Fruit fly (Drosophila melanogaster): Measurements from ENCODE around the gene CG43102.
A peak's percentile ranks its signal among the peaks of the same experiment; 100 is the strongest.

DNA sequence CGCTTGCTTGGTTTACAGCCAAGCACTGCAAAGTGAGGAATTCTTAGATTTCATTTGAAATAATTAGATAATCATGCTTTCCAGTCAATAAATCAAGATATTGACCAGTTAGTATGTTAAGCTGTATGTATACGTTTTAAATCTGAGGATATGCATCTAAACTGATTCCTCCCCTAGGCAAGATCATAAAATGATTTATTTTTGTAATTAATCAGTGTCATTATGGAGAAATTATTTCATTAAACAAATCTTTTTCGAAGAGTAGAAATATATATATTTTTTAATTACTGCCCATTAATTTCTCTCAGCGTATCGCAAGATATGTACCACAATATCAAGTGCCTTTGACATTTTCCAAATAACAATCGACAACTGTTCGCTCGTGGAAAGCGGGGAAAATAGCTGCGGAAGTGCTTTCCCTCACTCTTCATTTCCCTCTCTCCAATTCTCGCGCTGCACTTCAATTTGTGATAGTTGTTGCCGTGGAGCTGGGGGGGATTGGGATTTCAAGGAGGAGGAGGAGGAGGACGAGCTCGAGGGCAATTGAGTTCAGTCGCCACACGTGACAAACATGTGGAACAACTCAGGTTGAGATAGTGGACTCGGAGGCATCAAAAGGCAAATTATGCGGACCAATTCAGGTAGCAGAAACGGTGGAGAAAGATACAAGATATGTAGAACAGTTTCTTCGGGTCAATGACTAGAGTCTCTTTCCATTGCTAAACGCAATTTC is 20.1 kb upstream of the CG43102 start:
- TF ChIP-seq EcR (GFP tag; optimal IDR thresholded peaks at IDR 0.05) (peak in 1 of 2 experiments; percentile 50), pan (optimal IDR thresholded peaks at IDR 0.05) (no peak), psq (optimal IDR thresholded peaks at IDR 0.05) (no peak), CG8478 (optimal IDR thresholded peaks at IDR 0.05) (no peak), Dll (optimal IDR thresholded peaks at IDR 0.05) (no peak), usp (GFP tag; optimal IDR thresholded peaks at IDR 0.05) (no peak)
